Fruit fly (Drosophila melanogaster): ENCODE data around the gene CG3592.

CG3592 gene

dm6 chrX:2907105-2907694 lies 27.7 kb upstream of the CG3592 start (continued):
- no peak for TF ChIP-seq twi (tag; optimal IDR thresholded peaks at IDR 0.05)
- no peak for TF ChIP-seq gcm2 (GFP tag; optimal IDR thresholded peaks at IDR 0.05)
- TF ChIP-seq CG6175 (GFP tag; IDR thresholded peaks at IDR 0.05): no peak
- TF ChIP-seq CG7556 (GFP tag; optimal IDR thresholded peaks at IDR 0.05): no peak
- TF ChIP-seq CG1602 (GFP tag; optimal IDR thresholded peaks at IDR 0.05): no peak
- TF ChIP-seq Optix (GFP tag; IDR thresholded peaks at IDR 0.05): no peak
- no peak for TF ChIP-seq CG16815 (GFP tag; optimal IDR thresholded peaks at IDR 0.05)
- TF ChIP-seq CG4617 (GFP tag; optimal IDR thresholded peaks at IDR 0.05; ENCODE audit: borderline replicate concordance): no peak
- TF ChIP-seq CG3163 (GFP tag; optimal IDR thresholded peaks at IDR 0.05): no peak
- TF ChIP-seq en (GFP tag; optimal IDR thresholded peaks at IDR 0.05): no peak
- TF ChIP-seq NC2β (GFP tag; optimal IDR thresholded peaks at IDR 0.05): no peak
- no peak for TF ChIP-seq CG7928 (GFP tag; optimal IDR thresholded peaks at IDR 0.05)
- TF ChIP-seq CG8944 (GFP tag; optimal IDR thresholded peaks at IDR 0.05): no peak
- no peak for TF ChIP-seq Hr78 (GFP tag; optimal IDR thresholded peaks at IDR 0.05)
- TF ChIP-seq tgo (GFP tag; IDR thresholded peaks at IDR 0.05): no peak
- no peak for TF ChIP-seq CG2202 (tag; optimal IDR thresholded peaks at IDR 0.05)
- TF ChIP-seq odd (GFP tag; optimal IDR thresholded peaks at IDR 0.05): no peak
- TF ChIP-seq CG2129 (GFP tag; IDR thresholded peaks at IDR 0.05; ENCODE audit: partially characterized antibody): no peak
- no peak for TF ChIP-seq Asciz (GFP tag; optimal IDR thresholded peaks at IDR 0.05)
- TF ChIP-seq stc (GFP tag; IDR thresholded peaks at IDR 0.05): no peak
- no peak for TF ChIP-seq CG15601 (tag; optimal IDR thresholded peaks at IDR 0.05)
- TF ChIP-seq hb (GFP tag; IDR thresholded peaks at IDR 0.05; ENCODE audit: partially characterized antibody): no peak
- TF ChIP-seq CG11696 (GFP tag; IDR thresholded peaks at IDR 0.05): no peak
- TF ChIP-seq Oaz (GFP tag; IDR thresholded peaks at IDR 0.05): no peak
- TF ChIP-seq sr (GFP tag; IDR thresholded peaks at IDR 0.05): no peak
- no peak for TF ChIP-seq CG3726 (GFP tag; IDR thresholded peaks at IDR 0.05)
- no peak for TF ChIP-seq Hey (tag; optimal IDR thresholded peaks at IDR 0.05)
- TF ChIP-seq CG7271 (tag; optimal IDR thresholded peaks at IDR 0.05): no peak
- no peak for TF ChIP-seq Fer1 (GFP tag; optimal IDR thresholded peaks at IDR 0.05)
- TF ChIP-seq CG17328 (GFP tag; IDR thresholded peaks at IDR 0.05): peak; percentile 47; the same call in 1 of the 2 replicates
- TF ChIP-seq CG15269 (tag; optimal IDR thresholded peaks at IDR 0.05): no peak
- TF ChIP-seq pfk (GFP tag; optimal IDR thresholded peaks at IDR 0.05): no peak
- TF ChIP-seq Hmr (GFP tag; optimal IDR thresholded peaks at IDR 0.05): no peak
- TF ChIP-seq Ada2b (GFP tag; IDR thresholded peaks at IDR 0.05): no peak
- TF ChIP-seq chif (GFP tag; optimal IDR thresholded peaks at IDR 0.05): no peak
- no peak for TF ChIP-seq CkIIα-i1 (GFP tag; IDR thresholded peaks at IDR 0.05)
- TF ChIP-seq NK7.1 (GFP tag; optimal IDR thresholded peaks at IDR 0.05): no peak
- TF ChIP-seq CG8281 (tag; optimal IDR thresholded peaks at IDR 0.05): no peak
- TF ChIP-seq Atf6 (GFP tag; IDR thresholded peaks at IDR 0.05): no peak
- no peak for TF ChIP-seq psq (GFP tag; optimal IDR thresholded peaks at IDR 0.05)
- TF ChIP-seq CG10959 (GFP tag; IDR thresholded peaks at IDR 0.05): no peak
- TF ChIP-seq Poxn (GFP tag; IDR thresholded peaks at IDR 0.05): no peak
- no peak for TF ChIP-seq dpn (GFP tag; optimal IDR thresholded peaks at IDR 0.05)
- TF ChIP-seq Vsx1 (GFP tag; optimal IDR thresholded peaks at IDR 0.05): no peak
- TF ChIP-seq Taf1 (GFP tag; IDR thresholded peaks at IDR 0.05): no peak
- TF ChIP-seq her (GFP tag; optimal IDR thresholded peaks at IDR 0.05): no peak
- no peak for TF ChIP-seq slou (GFP tag; optimal IDR thresholded peaks at IDR 0.05)
- TF ChIP-seq eve (GFP tag; optimal IDR thresholded peaks at IDR 0.05): no peak
- no peak for TF ChIP-seq bcd (GFP tag; optimal IDR thresholded peaks at IDR 0.05)
- TF ChIP-seq br (optimal IDR thresholded peaks at IDR 0.05): no peak
- no peak for TF ChIP-seq CG14710 (tag; optimal IDR thresholded peaks at IDR 0.05)
- no peak for TF ChIP-seq E2f1 (GFP tag; IDR thresholded peaks at IDR 0.05)
